Worm (Caenorhabditis elegans): ENCODE data around the gene ZK328.6.

The ZK328.6 gene

ce11 chrIII:5991142-5991930, 39.0 kb downstream of the ZK328.6 start, which contains the start of gene T04C9.2 (continued):
- no peak for TF ChIP-seq T20F7.1 (GFP tag; optimal IDR thresholded peaks at IDR 0.05)
- TF ChIP-seq lir-3 (tag; optimal IDR thresholded peaks at IDR 0.05) = no peak
- TF ChIP-seq daf-19 (GFP tag; conservative IDR thresholded peaks at IDR 0.05) = no peak

DNA sequence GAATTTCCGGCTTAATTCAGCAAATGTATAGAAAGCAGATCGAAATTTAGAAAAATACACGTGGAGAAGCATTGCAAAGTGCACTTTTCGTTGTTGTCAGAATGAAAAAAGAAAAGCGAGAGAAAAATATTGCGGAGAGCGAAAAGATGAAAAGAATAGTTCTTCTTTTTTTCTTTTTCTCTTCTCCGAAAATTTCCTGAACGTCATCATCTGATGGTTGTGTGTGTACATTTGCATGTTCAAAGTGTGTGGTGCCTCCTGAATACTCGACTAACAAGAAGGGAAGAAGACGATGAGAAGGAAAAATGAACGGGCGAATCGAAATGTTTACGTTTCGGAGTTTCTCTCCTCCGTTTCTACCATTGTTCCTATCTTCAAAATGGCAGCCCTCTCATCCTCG, 40.3 kb downstream of the ZK328.6 start:
- no peak for TF ChIP-seq hif-1 (tag; optimal IDR thresholded peaks at IDR 0.05)
- no peak for TF ChIP-seq daf-19 (GFP tag; conservative IDR thresholded peaks at IDR 0.05)
- no peak for TF ChIP-seq dmd-9 (GFP tag; IDR thresholded peaks at IDR 0.05)
- TF ChIP-seq hlh-11 (tag; optimal IDR thresholded peaks at IDR 0.05) = peak; percentile 9
- TF ChIP-seq dmd-6 (GFP tag; IDR thresholded peaks at IDR 0.05) = 0 out of 2 replicates have a peak, but pooled peaks have one; percentile 12
- peak; percentile 31; the same call in 1 of the 2 replicates for TF ChIP-seq ctbp-1 (GFP tag; IDR thresholded peaks at IDR 0.05)
- TF ChIP-seq R02D3.7 (tag; optimal IDR thresholded peaks at IDR 0.05) = no peak
- peak; percentile 21 for TF ChIP-seq hlh-30 (tag; optimal IDR thresholded peaks at IDR 0.05; ENCODE audit: insufficient read depth)
- peak; percentile 41 for TF ChIP-seq fkh-10 (GFP tag; optimal IDR thresholded peaks at IDR 0.05)
- TF ChIP-seq F44E2.7 (GFP tag; IDR thresholded peaks at IDR 0.05) = no peak

DNA sequence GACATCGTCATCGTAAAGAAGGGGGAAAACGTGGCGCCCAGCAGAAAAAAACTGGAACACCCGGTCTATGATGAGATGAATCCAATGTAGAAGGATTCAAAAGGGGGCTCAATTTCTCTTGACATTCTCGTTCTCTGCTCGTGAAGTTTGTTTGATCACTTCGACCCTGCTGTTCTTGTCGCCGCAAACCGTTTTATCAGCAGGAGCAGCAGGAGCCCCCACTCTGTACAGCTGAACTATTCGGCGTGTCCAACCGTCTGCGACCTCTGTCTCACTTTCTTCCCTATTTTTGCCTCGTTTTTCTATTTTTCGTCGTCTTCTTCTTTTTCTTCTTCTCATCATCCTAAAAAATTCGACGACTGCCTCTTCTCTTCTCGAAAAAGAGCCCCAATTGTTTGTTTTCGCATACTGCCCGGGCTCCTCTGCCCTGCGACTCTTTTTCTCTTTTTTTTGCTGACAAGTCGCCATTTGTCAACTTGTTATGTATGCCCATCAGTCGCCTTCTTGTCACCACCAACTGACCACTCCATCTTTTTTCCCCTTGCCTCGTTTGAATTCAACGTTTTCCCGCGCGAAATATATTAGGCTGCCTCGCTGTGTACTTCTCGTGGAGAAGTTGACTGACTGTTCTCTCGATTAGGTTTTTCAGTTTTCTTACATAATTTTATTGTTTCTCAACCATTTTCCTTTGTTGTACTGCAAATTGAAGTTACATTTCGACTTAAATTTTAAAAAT, 41.2 kb downstream of the ZK328.6 start:
- TF ChIP-seq zip-2 (tag; optimal IDR thresholded peaks at IDR 0.05) (no peak), dpl-1 (GFP tag; optimal IDR thresholded peaks at IDR 0.05) (peak; percentile 75), lin-38 (GFP tag; IDR thresholded peaks at IDR 0.05) (no peak), ceh-82 (tag; optimal IDR thresholded peaks at IDR 0.05) (no peak), daf-16 (GFP tag; optimal IDR thresholded peaks at IDR 0.05) (peak in 1 of 2 experiments; percentile 23), daf-16 (tag; optimal IDR thresholded peaks at IDR 0.05) (peak; percentile 18), ctbp-1 (GFP tag; IDR thresholded peaks at IDR 0.05) (no peak), hlh-11 (tag; optimal IDR thresholded peaks at IDR 0.05) (peak; percentile 27), nhr-102 (tag; optimal IDR thresholded peaks at IDR 0.05) (no peak), nhr-28 (tag; optimal IDR thresholded peaks at IDR 0.05) (no peak), jun-1 (tag; optimal IDR thresholded peaks at IDR 0.05) (no peak), F26F4.8 (GFP tag; conservative IDR thresholded peaks at IDR 0.05) (no peak), R02D3.7 (tag; optimal IDR thresholded peaks at IDR 0.05) (no peak), mes-2 (tag; optimal IDR thresholded peaks at IDR 0.05; ENCODE audit: poor library complexity, severe bottlenecking) (peak; percentile 66), mxl-2 (GFP tag; conservative IDR thresholded peaks at IDR 0.05) (no peak), nhr-41 (GFP tag; IDR thresholded peaks at IDR 0.05) (0 out of 2 replicates have a peak, but pooled peaks have one; percentile 34), php-3 (GFP tag; IDR thresholded peaks at IDR 0.05) (no peak), hmg-1.1 (GFP tag; IDR thresholded peaks at IDR 0.05) (0 out of 2 replicates have a peak, but pooled peaks have one; percentile 28), unc-130 (GFP tag; optimal IDR thresholded peaks at IDR 0.05) (no peak), unc-62 (GFP tag; optimal IDR thresholded peaks at IDR 0.05 in 1 of 2) (peak in 1 of 2 experiments; percentile 93), unc-62 (tag; optimal IDR thresholded peaks at IDR 0.05) (no peak), duxl-1 (tag; optimal IDR thresholded peaks at IDR 0.05; ENCODE audit: poor library complexity) (no peak), F37D6.2 (tag; optimal IDR thresholded peaks at IDR 0.05) (no peak), aha-1 (tag) (peak; percentile 42), nhr-10 (tag; optimal IDR thresholded peaks at IDR 0.05) (no peak), lin-39 (tag; optimal IDR thresholded peaks at IDR 0.05) (no peak), snpc-1.2 (GFP tag; IDR thresholded peaks at IDR 0.05) (no peak), mep-1 (tag; optimal IDR thresholded peaks at IDR 0.05) (peak; percentile 14)

All from whole organism, L4 larva.